Fruit fly (Drosophila melanogaster) whole organism: ENCODE measurements around the gene Bhmt.

Source experiments
- CG8478 ChIP-seq: fragments of >200 bp; optimal IDR thresholded peaks from 2 replicates; lab custom pipeline; 2018; ENCODE audit warnings: inconsistent platforms
- Dll ChIP-seq: fragments of >200 bp; optimal IDR thresholded peaks from 2 replicates; lab custom pipeline; 2017
- EcR ChIP-seq, 2 experiments: fragments of >200 bp; optimal IDR thresholded peaks; 2 replicates each; lab custom pipeline; 2017; ENCODE audit warnings: missing biosample characterization in 2 of 2, missing genetic modification characterization in 2 of 2, missing genetic modification reagents in 2 of 2
- pan ChIP-seq: fragments of >200 bp; optimal IDR thresholded peaks from 2 replicates; lab custom pipeline; 2017
- psq ChIP-seq: fragments of >200 bp; optimal IDR thresholded peaks from 2 replicates; lab custom pipeline; 2017
- usp ChIP-seq: fragments of >200 bp; optimal IDR thresholded peaks from 2 replicates; lab custom pipeline; 2017; ENCODE audit warnings: missing biosample characterization, missing genetic modification characterization, mixed read lengths

- TF ChIP-seq usp (GFP tag; lab: Kevin White, UChicago) (no peak), psq (no peak), pan (no peak), Dll (lab: Kevin White, UChicago) (no peak), CG8478 (lab: Kevin White, UChicago) (no peak), EcR (GFP tag; optimal IDR thresholded peaks at IDR 0.05; lab: Kevin White, UChicago) (no peak)
Measured at dm6 chr2L:18986125-18986498, 29.0 kb upstream of the Bhmt start.
